Fruit fly (Drosophila melanogaster) whole organism, pupa: Measurements from ENCODE around the gene CG31548.

Experiments
- CG10348 ChIP-seq: fragments of 200-800 bp; sonication (Bioruptor generic); IDR thresholded peaks from 2 replicates; pipeline ENCODE4 v1.3.6; 2022; ENCODE audit warnings: missing biosample characterization, missing genetic modification characterization
- CG12605 ChIP-seq: fragments of 200-800 bp; sonication (Bioruptor generic); IDR thresholded peaks from 2 replicates; pipeline ENCODE4 v1.3.6; 2022; ENCODE audit warnings: missing biosample characterization, missing genetic modification characterization
- CG13204 ChIP-seq: fragments of 200-800 bp; sonication (Bioruptor generic); optimal IDR thresholded peaks from 2 replicates; lab custom pipeline; 2018; ENCODE audit warnings: missing biosample characterization, mild to moderate bottlenecking, missing genetic modification characterization, moderate library complexity
- CG14655 ChIP-seq: fragments of 200-800 bp; sonication (Bioruptor generic); optimal IDR thresholded peaks from 3 replicates; lab custom pipeline; 2017; ENCODE audit warnings: mild to moderate bottlenecking, missing biosample characterization, missing genetic modification reagents, missing genetic modification characterization
- CG15710 ChIP-seq: fragments of 200-800 bp; sonication (Bioruptor generic); optimal IDR thresholded peaks from 2 replicates; lab custom pipeline; 2018; ENCODE audit warnings: missing biosample characterization, mild to moderate bottlenecking, missing genetic modification characterization, moderate library complexity
- CG17806 ChIP-seq: fragments of 200-800 bp; sonication (Bioruptor generic); optimal IDR thresholded peaks from 2 replicates; lab custom pipeline; 2018; ENCODE audit warnings: missing biosample characterization, mild to moderate bottlenecking, missing genetic modification characterization, moderate library complexity
- CG32121 ChIP-seq: fragments of 200-800 bp; sonication (Bioruptor generic); IDR thresholded peaks from 2 replicates; pipeline ENCODE4 v1.3.6; 2022; ENCODE audit warnings: missing biosample characterization, missing genetic modification characterization
- CG34367 ChIP-seq: fragments of 200-800 bp; sonication (Bioruptor generic); optimal IDR thresholded peaks from 2 replicates; lab custom pipeline; 2018; ENCODE audit warnings: missing biosample characterization, mild to moderate bottlenecking, missing genetic modification characterization
- CG4496 ChIP-seq: fragments of 200-800 bp; sonication (Bioruptor generic); IDR thresholded peaks from 3 replicates; pipeline ENCODE4 v1.3.6; 2022; ENCODE audit warnings: missing biosample characterization, missing genetic modification characterization
- CG8159 ChIP-seq: fragments of 200-800 bp; sonication (Bioruptor generic); optimal IDR thresholded peaks from 3 replicates; lab custom pipeline; 2018; ENCODE audit warnings: missing biosample characterization, mild to moderate bottlenecking, missing genetic modification characterization, moderate library complexity
- CG8301 ChIP-seq: fragments of 200-800 bp; sonication (Bioruptor generic); optimal IDR thresholded peaks from 2 replicates; lab custom pipeline; 2018; ENCODE audit warnings: missing biosample characterization, mild to moderate bottlenecking, missing genetic modification characterization
- CG9948 ChIP-seq: fragments of 200-800 bp; sonication (Bioruptor generic); optimal IDR thresholded peaks from 2 replicates; lab custom pipeline; 2018; ENCODE audit warnings: missing biosample characterization, mild to moderate bottlenecking, missing genetic modification characterization, moderate library complexity
- D1 ChIP-seq: fragments of 200-800 bp; sonication (Bioruptor generic); optimal IDR thresholded peaks from 2 replicates; lab custom pipeline; 2018; ENCODE audit warnings: missing biosample characterization, mild to moderate bottlenecking, missing genetic modification characterization, moderate library complexity
- EcR ChIP-seq: fragments of 200-800 bp; sonication (Bioruptor generic); optimal IDR thresholded peaks from 3 replicates; lab custom pipeline; 2019; ENCODE audit warnings: missing biosample characterization, missing genetic modification characterization, mild to moderate bottlenecking, moderate library complexity, missing genetic modification reagents
- Ets98B ChIP-seq: fragments of 200-800 bp; sonication (Bioruptor generic); IDR thresholded peaks from 2 replicates; pipeline ENCODE4 v1.3.6; 2022; ENCODE audit warnings: missing biosample characterization, missing genetic modification characterization
- Pif1A ChIP-seq: fragments of 200-800 bp; sonication (Bioruptor generic); optimal IDR thresholded peaks from 3 replicates; lab custom pipeline; 2016; ENCODE audit warnings: missing biosample characterization, missing genetic modification characterization
- Pif1B ChIP-seq: fragments of 200-800 bp; sonication (Bioruptor generic); optimal IDR thresholded peaks from 3 replicates; lab custom pipeline; 2016; ENCODE audit warnings: missing biosample characterization, missing genetic modification characterization
- Snoo ChIP-seq: fragments of 200-800 bp; sonication (Bioruptor generic); optimal IDR thresholded peaks from 3 replicates; lab custom pipeline; 2017; ENCODE audit warnings: missing biosample characterization, mild to moderate bottlenecking, missing genetic modification characterization, inconsistent platforms
- fd96Ca ChIP-seq: fragments of 200-800 bp; sonication (Bioruptor generic); IDR thresholded peaks from 3 replicates; pipeline ENCODE4 v1.3.6; 2022; ENCODE audit warnings: missing biosample characterization, missing genetic modification characterization
- gl ChIP-seq: fragments of 200-800 bp; sonication (Bioruptor generic); optimal IDR thresholded peaks from 2 replicates; lab custom pipeline; 2018; ENCODE audit warnings: missing biosample characterization, mild to moderate bottlenecking, missing genetic modification characterization
- rn ChIP-seq: fragments of 200-800 bp; sonication (Bioruptor generic); IDR thresholded peaks from 2 replicates; pipeline ENCODE4 v1.3.6; 2022; ENCODE audit warnings: missing biosample characterization, missing genetic modification characterization

The CG31548 gene

DNA sequence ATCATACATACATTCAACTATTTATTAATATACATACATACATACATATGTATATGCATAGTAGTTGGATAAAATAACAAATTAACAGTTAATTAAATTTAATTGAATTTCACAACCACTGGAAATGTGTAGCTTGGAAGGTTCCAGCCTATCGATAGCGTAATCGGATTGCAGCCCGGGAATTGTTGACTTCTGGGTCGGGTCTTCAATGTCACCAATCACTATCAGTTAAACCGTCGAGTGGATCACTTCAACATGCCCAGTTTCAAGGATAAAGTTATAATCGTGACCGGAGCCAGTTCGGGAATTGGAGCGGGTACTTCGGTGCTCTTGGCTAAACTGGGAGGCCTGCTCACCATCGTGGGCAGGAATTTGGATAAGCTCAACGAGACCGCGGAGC, 3.2 kb downstream of the CG31548 start, which contains the start of gene CG12171:
Gene CG12171 (plus strand): TSS at position 191 of the 400 bp plus-strand sequence.
- TF ChIP-seq CG17806 (no peak), CG15710 (tag; lab: Kevin White, UChicago) (no peak), gl (tag; lab: Kevin White, UChicago) (no peak), EcR (peak; percentile 18), Pif1A (no peak)

DNA sequence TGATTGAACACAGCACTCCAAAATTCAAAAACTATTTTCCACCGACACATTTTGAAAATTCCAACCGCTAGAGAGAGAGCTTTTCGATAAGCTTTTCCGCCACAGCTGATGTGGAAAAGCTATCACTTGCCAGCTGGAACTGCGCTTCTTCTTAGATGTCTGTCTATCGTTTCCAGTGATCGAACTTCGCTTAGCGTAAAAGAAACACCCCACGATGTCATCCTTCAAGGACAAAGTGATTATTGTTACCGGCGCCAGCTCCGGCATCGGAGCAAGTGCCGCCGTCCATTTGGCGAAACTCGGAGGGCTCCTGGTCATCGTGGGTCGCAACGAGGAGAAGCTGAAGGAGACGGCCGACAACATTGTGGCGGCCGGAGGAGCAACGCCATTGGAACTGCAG, 4.5 kb downstream of the CG31548 start, which contains the start of gene CG31549:
Gene CG31549 (plus strand): TSS at position 11 of the 400 bp plus-strand sequence.
- TF ChIP-seq CG15710 (tag; lab: Kevin White, UChicago) (no peak), CG34367 (tag; lab: Kevin White, UChicago) (no peak), rn (GFP tag; lab: Robert Waterston, UW) (no peak), Snoo (tag; lab: Kevin White, UChicago) (no peak), CG10348 (no peak), D1 (tag; lab: Kevin White, UChicago) (no peak)
- TF ChIP-seq, all 21 proteins: peak for 0

DNA sequence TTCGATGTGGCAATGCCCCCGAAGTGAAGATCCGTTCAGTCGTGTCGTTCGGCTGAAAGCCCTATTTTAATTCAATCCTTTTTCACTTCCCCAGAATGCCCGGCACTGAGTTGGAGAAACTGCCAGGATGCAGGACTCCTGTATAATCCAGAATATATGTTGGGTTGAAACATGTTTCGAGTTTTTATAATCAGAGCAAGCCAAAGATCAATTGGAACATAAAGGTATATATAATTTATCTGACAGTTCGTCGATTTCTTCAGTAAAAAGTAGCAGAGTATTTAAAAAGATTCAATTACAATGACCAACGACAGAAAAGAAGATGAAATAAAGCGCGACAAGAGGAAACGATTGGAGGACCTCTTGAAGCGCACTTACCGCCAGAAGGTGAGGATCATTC, 9.1 kb downstream of the CG31548 start, which contains the start of gene CG31551:
Gene CG31551 (plus strand): TSS at position 301 of the 400 bp plus-strand sequence.
- TF ChIP-seq CG32121 (GFP tag; lab: Robert Waterston, UW): no peak
- TF ChIP-seq gl (tag; lab: Kevin White, UChicago): no peak
- TF ChIP-seq CG14655 (GFP tag; lab: Kevin White, UChicago): no peak
- TF ChIP-seq rn (GFP tag; lab: Robert Waterston, UW): no peak
- no peak for TF ChIP-seq Pif1A
- no peak for TF ChIP-seq fd96Ca (GFP tag; lab: Robert Waterston, UW)
- TF ChIP-seq Snoo (tag; lab: Kevin White, UChicago): no peak
- TF ChIP-seq CG15710 (tag; lab: Kevin White, UChicago): no peak
- no peak for TF ChIP-seq CG12605 (GFP tag; lab: Robert Waterston, UW)
- TF ChIP-seq CG4496: no peak
- no peak for TF ChIP-seq Ets98B (GFP tag; lab: Robert Waterston, UW)
- no peak for TF ChIP-seq CG17806
- TF ChIP-seq CG13204: no peak
- TF ChIP-seq CG8159: no peak
- TF ChIP-seq D1 (tag; lab: Kevin White, UChicago): no peak
- TF ChIP-seq CG9948: no peak
- TF ChIP-seq CG8301 (tag; lab: Kevin White, UChicago): no peak
- no peak for TF ChIP-seq CG34367 (tag; lab: Kevin White, UChicago)
- TF ChIP-seq Pif1B (GFP tag; lab: Kevin White, UChicago): no peak

DNA sequence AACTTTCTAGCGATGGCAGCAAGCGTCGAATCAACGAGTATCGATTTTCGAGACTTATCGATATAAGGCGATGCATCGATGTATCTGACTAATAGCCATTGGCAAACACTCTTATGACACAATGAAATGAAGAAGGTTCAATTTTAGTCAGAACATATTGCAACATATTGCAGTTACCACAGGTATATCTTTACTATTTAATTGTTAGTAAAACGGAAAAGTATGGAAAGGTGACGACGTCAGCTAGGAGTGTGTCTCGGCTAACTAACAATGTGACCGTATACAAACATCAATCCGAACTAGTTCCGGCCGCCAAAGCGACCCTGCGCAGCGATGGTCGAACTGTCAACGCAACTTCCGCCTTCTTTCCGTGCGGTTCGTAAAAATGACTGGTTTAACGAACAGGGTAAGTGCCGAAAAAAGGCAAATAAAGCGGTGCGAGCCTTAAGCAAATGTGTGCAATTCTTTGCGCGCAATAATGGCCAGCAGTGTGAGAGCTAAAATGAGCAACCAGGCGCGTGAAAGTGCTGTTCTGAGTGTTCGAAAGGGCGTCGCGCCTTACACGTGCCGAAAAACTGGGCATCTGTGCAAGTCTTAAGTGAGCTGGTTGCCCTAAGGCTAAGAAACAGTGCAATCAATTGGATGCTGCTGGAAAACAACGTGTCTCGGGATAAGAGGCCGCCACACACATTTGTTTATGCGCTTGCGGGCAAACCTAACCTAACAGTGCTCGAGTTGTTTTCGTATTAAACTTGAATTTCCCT, 12.4 kb downstream of the CG31548 start, which contains the start of the genes Dph4, Spec2 and RpL13A:
Gene Dph4 (minus strand): TSS at position 11 of the 764 bp plus-strand sequence.
Gene Spec2 (minus strand): TSS at position 11 of the 764 bp plus-strand sequence.
Gene RpL13A (plus strand): TSS at position 360 of the 764 bp plus-strand sequence.
- TF ChIP-seq D1 (tag; lab: Kevin White, UChicago) (no peak), Pif1A (no peak), rn (GFP tag; lab: Robert Waterston, UW) (no peak), CG8301 (tag; lab: Kevin White, UChicago) (peak; percentile 42), CG12605 (GFP tag; lab: Robert Waterston, UW) (no peak), gl (tag; lab: Kevin White, UChicago) (peak; percentile 72), CG32121 (GFP tag; lab: Robert Waterston, UW) (no peak), CG17806 (peak; percentile 34), Snoo (tag; lab: Kevin White, UChicago) (peak; percentile 94), CG4496 (no peak), CG34367 (tag; lab: Kevin White, UChicago) (peak; percentile 83), EcR (no peak), CG15710 (tag; lab: Kevin White, UChicago) (peak; percentile 63), Pif1B (GFP tag; lab: Kevin White, UChicago) (no peak), CG14655 (GFP tag; lab: Kevin White, UChicago) (no peak), CG10348 (no peak), CG9948 (peak; percentile 22), Ets98B (GFP tag; lab: Robert Waterston, UW) (no peak), CG8159 (no peak), CG13204 (no peak)

DNA sequence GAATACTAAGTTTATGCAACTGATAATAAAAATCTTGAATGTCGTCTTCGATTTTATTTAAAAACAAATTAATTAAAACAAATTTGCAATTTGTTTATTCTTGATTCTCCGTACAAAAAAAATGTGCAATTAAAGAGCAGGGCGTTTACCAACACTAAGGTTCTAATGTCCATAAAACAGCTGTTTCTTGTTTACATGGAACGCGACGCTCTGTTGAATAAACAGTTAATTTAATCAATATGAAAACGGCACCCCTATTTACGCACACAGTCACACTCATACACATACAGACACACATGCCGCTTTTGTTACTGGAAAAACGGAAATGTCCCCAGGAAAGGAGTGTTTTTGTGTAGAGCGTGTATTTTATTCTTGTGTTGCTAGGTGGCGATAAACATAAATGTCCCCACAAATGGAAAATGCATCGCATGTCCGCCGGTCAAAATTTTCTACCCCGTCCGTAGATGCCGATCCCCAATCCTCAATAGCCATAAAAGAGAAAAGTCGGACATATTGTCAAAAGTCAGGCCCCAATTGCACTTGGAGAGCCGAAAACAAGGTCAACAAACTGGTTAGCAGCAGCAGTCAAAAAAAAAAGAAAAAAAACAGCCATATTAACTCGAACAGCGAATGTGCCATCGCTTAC, 13.5 kb downstream of the CG31548 start:
- TF ChIP-seq CG14655 (GFP tag; lab: Kevin White, UChicago): no peak
- peak; percentile 25 for TF ChIP-seq EcR
- TF ChIP-seq Pif1A: peak; percentile 21
- TF ChIP-seq gl (tag; lab: Kevin White, UChicago): peak; percentile 27
- TF ChIP-seq Pif1B (GFP tag; lab: Kevin White, UChicago): peak; percentile 38

DNA sequence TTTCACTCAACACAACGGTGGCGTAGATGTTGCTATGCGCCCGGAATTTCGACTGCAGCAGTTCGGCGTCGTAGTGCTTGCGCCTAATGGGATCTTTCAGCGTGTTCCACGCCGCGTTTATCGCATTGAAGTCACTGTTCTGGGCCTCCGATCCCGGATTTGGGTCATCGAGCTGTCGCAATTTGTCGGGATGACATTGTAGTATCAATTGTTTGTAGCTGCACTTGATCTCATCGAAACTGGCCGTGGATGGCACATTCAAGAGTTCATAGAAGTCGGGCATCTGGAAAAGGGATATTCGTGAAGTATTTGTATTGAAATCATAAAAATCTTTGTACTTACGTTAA, 14.3 kb downstream of the CG31548 start:
- TF ChIP-seq Snoo (tag; lab: Kevin White, UChicago): no peak
